Fruit fly (Drosophila melanogaster): ENCODE measurements around the gene CG4872.
A peak's percentile ranks its signal among the peaks of the same experiment; 100 is the strongest.

CG4872 gene

dm6 chrX:16876425-16876824, 4.7 kb upstream of the CG4872 start, which contains the start of gene CG13003:
CG13003 (minus strand) TSS chrX:16876544.
- no peak for TF ChIP-seq CG2875 (GFP tag; optimal IDR thresholded peaks at IDR 0.05)
- TF ChIP-seq chinmo (GFP tag; IDR thresholded peaks at IDR 0.05; ENCODE audit: partially characterized antibody) = peak; percentile 63; the same call in 1 of the 4 replicates
- peak; percentile 69 for TF ChIP-seq crol (GFP tag; IDR thresholded peaks at IDR 0.05)
- TF ChIP-seq nerfin-2 (GFP tag; IDR thresholded peaks at IDR 0.05; ENCODE audit: partially characterized antibody) = no peak
- TF ChIP-seq CG12104 (GFP tag; optimal IDR thresholded peaks at IDR 0.05) = no peak
- peak; percentile 15; the same call in 1 of the 2 replicates for TF ChIP-seq E2f2 (GFP tag; IDR thresholded peaks at IDR 0.05)
- no peak for TF ChIP-seq ERR (GFP tag; optimal IDR thresholded peaks at IDR 0.05)
- no peak for TF ChIP-seq CG15479 (GFP tag; optimal IDR thresholded peaks at IDR 0.05)
- peak in 1 of 2 experiments; percentile 10 for TF ChIP-seq Hr78 (GFP tag; optimal IDR thresholded peaks at IDR 0.05)
- peak; percentile 94 for TF ChIP-seq pfk (GFP tag; optimal IDR thresholded peaks at IDR 0.05)
- TF ChIP-seq CG12769 (tag; optimal IDR thresholded peaks at IDR 0.05) = peak; percentile 80
- TF ChIP-seq oc (tag; optimal IDR thresholded peaks at IDR 0.05) = peak; percentile 54
- no peak for TF ChIP-seq CG12744 (GFP tag; optimal IDR thresholded peaks at IDR 0.05)
- TF ChIP-seq row (GFP tag; IDR thresholded peaks at IDR 0.05) = peak; percentile 11; the same call in 1 of the 3 replicates
- TF ChIP-seq btn (GFP tag; optimal IDR thresholded peaks at IDR 0.05) = no peak
- peak; percentile 88 for TF ChIP-seq Deaf1 (tag; optimal IDR thresholded peaks at IDR 0.05)
- TF ChIP-seq vvl (GFP tag; IDR thresholded peaks at IDR 0.05) = peak; percentile 91
- TF ChIP-seq stc (GFP tag; IDR thresholded peaks at IDR 0.05) = no peak
- 0 out of 2 replicates have a peak, but pooled peaks have one; percentile 7 for TF ChIP-seq tna (GFP tag; IDR thresholded peaks at IDR 0.05; ENCODE audit: partially characterized antibody)
- peak; percentile 29; the same call in 1 of the 2 replicates for TF ChIP-seq Rfx (GFP tag; IDR thresholded peaks at IDR 0.05)
- TF ChIP-seq CG30020 (tag; optimal IDR thresholded peaks at IDR 0.05) = no peak
- TF ChIP-seq seq (GFP tag; IDR thresholded peaks at IDR 0.05) = no peak
- TF ChIP-seq CG1024 (GFP tag; IDR thresholded peaks at IDR 0.05) = no peak
- TF ChIP-seq CG17802 (tag; optimal IDR thresholded peaks at IDR 0.05) = no peak
- TF ChIP-seq CG13894 (tag; optimal IDR thresholded peaks at IDR 0.05) = peak; percentile 5
- TF ChIP-seq dysf (GFP tag; IDR thresholded peaks at IDR 0.05) = 0 out of 3 replicates have a peak, but pooled peaks have one; percentile 15
- TF ChIP-seq her (GFP tag; optimal IDR thresholded peaks at IDR 0.05) = no peak
- TF ChIP-seq otp (GFP tag; IDR thresholded peaks at IDR 0.05) = 0 out of 3 replicates have a peak, but pooled peaks have one; percentile 45
- TF ChIP-seq ci (GFP tag; IDR thresholded peaks at IDR 0.05) = peak; percentile 11; the same call in 1 of the 3 replicates
- TF ChIP-seq dmrt11E (tag; optimal IDR thresholded peaks at IDR 0.05) = no peak
- peak; percentile 71 for TF ChIP-seq Med (GFP tag)
- TF ChIP-seq CG1792 (GFP tag; optimal IDR thresholded peaks at IDR 0.05) = no peak
- TF ChIP-seq CG9817 (tag; optimal IDR thresholded peaks at IDR 0.05) = no peak
- 0 out of 3 replicates have a peak, but pooled peaks have one; percentile 20 for TF ChIP-seq CG34422 (GFP tag; IDR thresholded peaks at IDR 0.05)

- TF ChIP-seq CG18262 (tag; optimal IDR thresholded peaks at IDR 0.05) (peak; percentile 18), Med (GFP tag) (peak; percentile 68), Ets65A (GFP tag) (peak; percentile 80), Sox100B (GFP tag; optimal IDR thresholded peaks at IDR 0.05) (peak; percentile 15), CG14710 (tag; optimal IDR thresholded peaks at IDR 0.05) (peak; percentile 23), gem (tag; optimal IDR thresholded peaks at IDR 0.05) (peak; percentile 23), dysf (GFP tag; IDR thresholded peaks at IDR 0.05) (no peak), sens (GFP tag) (peak; percentile 43), amos (GFP tag; IDR thresholded peaks at IDR 0.05; ENCODE audit: partially characterized antibody) (no peak), Oli (tag; optimal IDR thresholded peaks at IDR 0.05) (peak; percentile 3), salm (tag; optimal IDR thresholded peaks at IDR 0.05) (no peak), CG4424 (GFP tag; optimal IDR thresholded peaks at IDR 0.05) (peak; percentile 1), CG10979 (tag; optimal IDR thresholded peaks at IDR 0.05) (peak; percentile 47), fru (optimal IDR thresholded peaks at IDR 0.05) (no peak), prd (optimal IDR thresholded peaks at IDR 0.05) (no peak), prd (GFP tag; IDR thresholded peaks at IDR 0.05) (no peak), CG6175 (GFP tag; IDR thresholded peaks at IDR 0.05) (no peak), psq (GFP tag; optimal IDR thresholded peaks at IDR 0.05) (no peak), Xrp1 (GFP tag; IDR thresholded peaks at IDR 0.05) (peak; percentile 13; the same call in 1 of the 2 replicates), corto (GFP tag; optimal IDR thresholded peaks at IDR 0.05) (no peak), row (GFP tag; IDR thresholded peaks at IDR 0.05) (no peak)
These were observed 1.1 kb upstream of the CG4872 start for dm6 chrX:16880013-16880412.
